Worm (Caenorhabditis elegans) whole organism, young adult: ENCODE data around the gene srbc-57.

Experiments
- F37B4.10 ChIP-seq: fragments of 200-800 bp; sonication (Bioruptor generic); IDR thresholded peaks from 2 replicates; pipeline ENCODE4 v1.3.6; 2022; ENCODE audit warnings: missing genetic modification characterization, missing compliant biosample characterization
- F49E8.2 ChIP-seq: sonication (generic microtip); optimal IDR thresholded peaks from 3 replicates; lab custom pipeline; 2017; ENCODE audit warnings: missing genetic modification characterization, mild to moderate bottlenecking, missing compliant biosample characterization, antibody characterized with exemption, moderate library complexity; ENCODE audit not compliant: insufficient read depth
- F55B11.4 ChIP-seq: sonication (generic microtip); optimal IDR thresholded peaks from 2 replicates; lab custom pipeline; 2016; ENCODE audit warnings: missing compliant biosample characterization, missing genetic modification characterization, borderline replicate concordance; ENCODE audit not compliant: insufficient read depth
- F57C9.4 ChIP-seq: sonication (generic microtip); optimal IDR thresholded peaks from 2 replicates; lab custom pipeline; 2017; ENCODE audit warnings: mild to moderate bottlenecking, missing genetic modification characterization, missing compliant biosample characterization
- Y53G8AR.9 ChIP-seq: fragments of 200-800 bp; sonication (Bioruptor generic); conservative IDR thresholded peaks from 2 replicates; pipeline ENCODE4 v1.3.6; 2022; ENCODE audit warnings: missing genetic modification reagents, missing genetic modification characterization, missing compliant biosample characterization
- ZK185.1 ChIP-seq: sonication (generic microtip); optimal IDR thresholded peaks from 2 replicates; lab custom pipeline; 2016; ENCODE audit warnings: mild to moderate bottlenecking, missing genetic modification characterization, missing compliant biosample characterization; ENCODE audit not compliant: poor library complexity, severe bottlenecking
- aptf-3 ChIP-seq: fragments of 200-800 bp; sonication (Bioruptor generic); IDR thresholded peaks from 2 replicates; pipeline ENCODE4 v1.3.6; 2022; ENCODE audit warnings: missing genetic modification characterization, missing compliant biosample characterization
- atf-7 ChIP-seq: sonication (generic microtip); optimal IDR thresholded peaks from 2 replicates; lab custom pipeline; 2017; ENCODE audit warnings: mild to moderate bottlenecking, missing genetic modification characterization, missing compliant biosample characterization
- cebp-1 ChIP-seq, 2 experiments: fragments of 200-800 bp in 1 of 2; sonication (Bioruptor generic) in 1 of 2; sonication (generic microtip) in 1 of 2; IDR thresholded peaks in 1 of 2; optimal IDR thresholded peaks in 1 of 2; 2 replicates each; pipeline versions ENCODE4 v1.3.6 to Lab custom; 2017 to 2022; ENCODE audit warnings: missing compliant biosample characterization in 2 of 2, missing genetic modification characterization in 2 of 2, mild to moderate bottlenecking in 1 of 2, missing genetic modification reagents in 1 of 2, moderate library complexity in 1 of 2
- ceh-58 ChIP-seq: fragments of 200-800 bp; sonication (Bioruptor generic); IDR thresholded peaks from 2 replicates; pipeline ENCODE4 v1.3.6; 2022; ENCODE audit warnings: missing genetic modification characterization, missing compliant biosample characterization
- ceh-79 ChIP-seq: sonication (generic microtip); optimal IDR thresholded peaks from 2 replicates; lab custom pipeline; 2017; ENCODE audit warnings: mild to moderate bottlenecking, missing genetic modification characterization, missing compliant biosample characterization
- dox-1 ChIP-seq: fragments of 200-800 bp; sonication (Bioruptor generic); IDR thresholded peaks from 2 replicates; pipeline ENCODE4 v1.3.6; 2022; ENCODE audit warnings: missing genetic modification reagents, missing genetic modification characterization, missing compliant biosample characterization
- dpl-1 ChIP-seq: fragments of 150-350 bp; optimal IDR thresholded peaks from 2 replicates; lab custom pipeline; 2014; ENCODE audit warnings: missing biosample characterization, missing genetic modification reagents, missing genetic modification characterization
- egl-44 ChIP-seq: fragments of 200-800 bp; sonication (Bioruptor generic); IDR thresholded peaks from 2 replicates; pipeline ENCODE4 v1.3.6; 2022; ENCODE audit warnings: missing genetic modification reagents, missing genetic modification characterization, missing compliant biosample characterization
- egrh-3 ChIP-seq: fragments of 200-800 bp; sonication (Bioruptor generic); IDR thresholded peaks from 2 replicates; pipeline ENCODE4 v1.3.6; 2022; ENCODE audit warnings: missing genetic modification reagents, missing genetic modification characterization, missing compliant biosample characterization
- hmg-1.2 ChIP-seq: fragments of 200-800 bp; sonication (Bioruptor generic); IDR thresholded peaks from 2 replicates; pipeline ENCODE4 v1.3.6; 2022; ENCODE audit warnings: missing genetic modification reagents, missing genetic modification characterization, missing compliant biosample characterization
- hsf-1 ChIP-seq: fragments of 200-800 bp; sonication (Bioruptor generic); IDR thresholded peaks from 2 replicates; pipeline ENCODE4 v1.3.6; 2022; ENCODE audit warnings: missing genetic modification reagents, missing genetic modification characterization, missing compliant biosample characterization
- lin-35 ChIP-seq, 3 experiments: fragments of 150-350 bp in 2 of 3; sonication (generic microtip) in 1 of 3; optimal IDR thresholded peaks; 2 replicates each; lab custom pipeline; 2014 to 2018; ENCODE audit warnings: missing biosample characterization in 3 of 3, missing genetic modification characterization in 3 of 3, missing genetic modification reagents in 3 of 3
- lsl-1 ChIP-seq: fragments of 200-800 bp; sonication (Bioruptor generic); optimal IDR thresholded peaks from 2 replicates; lab custom pipeline; 2018; ENCODE audit warnings: mild to moderate bottlenecking, missing genetic modification characterization, moderate library complexity, missing compliant biosample characterization
- nfya-1 ChIP-seq: sonication (generic microtip); optimal IDR thresholded peaks from 2 replicates; lab custom pipeline; 2017; ENCODE audit warnings: antibody characterized with exemption, missing compliant biosample characterization, missing genetic modification characterization, borderline replicate concordance; ENCODE audit not compliant: insufficient read depth
- nfya-2 ChIP-seq: fragments of 200-800 bp; sonication (Bioruptor generic); IDR thresholded peaks from 2 replicates; pipeline ENCODE4 v1.3.6; 2022; ENCODE audit warnings: missing genetic modification reagents, missing genetic modification characterization, missing compliant biosample characterization
- nfyb-1 ChIP-seq: fragments of 200-800 bp; sonication (Bioruptor generic); IDR thresholded peaks from 2 replicates; pipeline ENCODE4 v1.3.6; 2022; ENCODE audit warnings: missing genetic modification reagents, missing genetic modification characterization, missing compliant biosample characterization
- nhr-120 ChIP-seq: fragments of 200-800 bp; sonication (Bioruptor generic); IDR thresholded peaks from 2 replicates; pipeline ENCODE4 v1.3.6; 2022; ENCODE audit warnings: missing genetic modification characterization, missing compliant biosample characterization
- nhr-27 ChIP-seq: fragments of 200-800 bp; sonication (Bioruptor generic); optimal IDR thresholded peaks from 2 replicates; lab custom pipeline; 2018; ENCODE audit warnings: mild to moderate bottlenecking, missing genetic modification characterization, moderate library complexity, missing compliant biosample characterization
- nhr-80 ChIP-seq: sonication (generic microtip); optimal IDR thresholded peaks from 2 replicates; lab custom pipeline; 2016; ENCODE audit warnings: missing genetic modification characterization, missing compliant biosample characterization
- pbrm-1 ChIP-seq: fragments of 200-800 bp; sonication (Bioruptor generic); IDR thresholded peaks from 2 replicates; pipeline ENCODE4 v1.3.6; 2022; ENCODE audit warnings: missing genetic modification reagents, missing genetic modification characterization, missing compliant biosample characterization
- sea-2 ChIP-seq: fragments of 200-800 bp; sonication (Bioruptor generic); IDR thresholded peaks from 2 replicates; pipeline ENCODE4 v1.3.6; 2022; ENCODE audit warnings: missing genetic modification characterization, missing compliant biosample characterization
- snpc-1.3 ChIP-seq: sonication (generic microtip); optimal IDR thresholded peaks from 2 replicates; lab custom pipeline; 2017; ENCODE audit warnings: missing genetic modification characterization, mild to moderate bottlenecking, missing compliant biosample characterization, antibody characterized with exemption, moderate library complexity, missing genotype, missing genetic modification reagents; ENCODE audit not compliant: insufficient read depth
- sptf-2 ChIP-seq: fragments of 200-800 bp; sonication (Bioruptor generic); optimal IDR thresholded peaks from 2 replicates; lab custom pipeline; 2018; ENCODE audit warnings: mild to moderate bottlenecking, missing genetic modification characterization, missing compliant biosample characterization
- tbp1 ChIP-seq: fragments of 200-800 bp; sonication (Bioruptor generic); optimal IDR thresholded peaks from 2 replicates; lab custom pipeline; 2018; ENCODE audit warnings: mild to moderate bottlenecking, missing genetic modification characterization, missing compliant biosample characterization
- tbx-9 ChIP-seq: sonication (generic microtip); optimal IDR thresholded peaks from 2 replicates; lab custom pipeline; 2016; ENCODE audit warnings: borderline replicate concordance, missing genetic modification characterization, inconsistent platforms, missing compliant biosample characterization
- ztf-26 ChIP-seq: sonication (generic microtip); optimal IDR thresholded peaks from 2 replicates; lab custom pipeline; 2017; ENCODE audit warnings: missing genetic modification characterization, missing compliant biosample characterization
- ztf-3 ChIP-seq: fragments of 200-800 bp; sonication (Bioruptor generic); optimal IDR thresholded peaks from 2 replicates; lab custom pipeline; 2018; ENCODE audit warnings: mild to moderate bottlenecking, missing genetic modification characterization, missing compliant biosample characterization

The srbc-57 gene

DNA sequence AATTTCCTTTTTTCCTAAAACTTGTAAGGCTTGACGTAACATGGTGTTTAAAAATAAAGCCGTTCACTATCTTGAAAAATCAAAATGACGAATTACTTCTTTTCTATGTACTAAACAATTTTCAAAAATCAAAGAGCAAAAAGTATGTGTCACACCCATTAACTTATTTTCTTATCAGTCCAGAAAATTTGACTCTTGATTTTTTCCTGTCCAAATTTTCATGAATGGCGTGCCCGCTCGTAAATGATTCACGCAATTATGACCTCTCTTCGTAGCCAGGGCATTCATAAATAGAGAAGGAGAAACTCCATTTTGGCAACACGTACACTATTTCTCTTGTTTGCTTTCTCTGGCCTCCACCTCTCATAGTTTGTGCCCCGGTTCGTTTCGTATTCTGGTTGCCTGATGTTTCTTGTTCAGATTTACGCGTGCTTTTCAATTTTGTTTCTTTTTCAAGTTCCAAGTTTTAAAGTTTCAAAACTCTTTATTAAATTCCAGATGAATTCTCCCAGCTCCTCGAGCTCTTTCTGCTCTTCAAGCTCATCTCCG lies 9.4 kb upstream of the srbc-57 start, which contains the start of gene nhr-55:
Gene nhr-55 (plus strand): TSS at position 499 of the 549 bp plus-strand sequence.
- no peak for TF ChIP-seq cebp-1 (GFP tag; IDR thresholded peaks at IDR 0.05; lab: Robert Waterston, UW)
- TF ChIP-seq cebp-1 (tag; optimal IDR thresholded peaks at IDR 0.05; lab: Kevin White, UChicago): peak; percentile 3
- peak; percentile 63 for TF ChIP-seq nhr-80
- no peak for TF ChIP-seq lsl-1

DNA sequence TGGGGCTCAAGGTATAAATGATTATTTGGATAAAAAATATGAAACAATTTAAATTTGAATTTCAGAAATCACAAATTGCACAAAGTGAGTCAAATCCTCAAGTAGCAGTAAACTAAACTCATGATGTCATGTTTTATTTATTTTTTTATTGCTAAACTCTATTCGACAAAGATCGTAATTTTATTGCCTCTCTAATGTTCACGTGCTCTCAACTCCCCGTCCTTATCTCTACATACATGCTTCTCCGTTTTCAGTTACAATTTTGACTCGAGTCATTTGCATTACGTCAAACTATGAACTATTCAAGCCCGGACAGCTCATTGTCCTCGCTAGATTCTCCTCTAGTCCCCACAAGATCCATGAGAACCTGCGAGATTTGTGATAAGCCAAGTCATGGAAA lies 6.2 kb upstream of the srbc-57 start, which contains the start of gene nhr-99:
Gene nhr-99 (plus strand): TSS at position 263 of the 400 bp plus-strand sequence.
- TF ChIP-seq ZK185.1 (tag; lab: Kevin White, UChicago): no peak
- no peak for TF ChIP-seq F57C9.4 (tag; lab: Kevin White, UChicago)
- peak; percentile 46 for TF ChIP-seq atf-7 (tag; lab: Kevin White, UChicago)
- peak; percentile 59 for TF ChIP-seq nhr-80
- TF ChIP-seq tbx-9 (tag; lab: Kevin White, UChicago): no peak
- TF ChIP-seq, all 124 proteins: peak for 2

DNA sequence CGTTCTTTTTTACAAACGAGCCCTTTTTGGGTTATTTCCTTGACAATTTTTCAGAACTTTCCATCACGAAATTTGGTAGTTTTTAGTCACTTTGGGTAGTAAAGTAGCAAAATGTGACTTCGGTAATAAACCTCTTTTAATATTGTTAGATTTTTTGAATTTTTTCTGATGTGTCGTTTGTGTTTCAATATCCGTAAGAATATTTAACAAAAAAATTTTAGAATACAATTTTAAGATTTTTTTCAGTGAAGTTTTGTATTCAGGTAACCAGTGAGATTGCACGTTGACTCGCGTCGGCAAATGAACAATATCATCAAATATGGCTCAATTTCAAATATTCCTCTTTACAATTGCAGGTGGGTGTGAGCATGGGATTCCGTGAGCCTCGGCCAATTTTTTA lies 4.2 kb upstream of the srbc-57 start, which contains the start of gene srt-31:
Gene srt-31 (plus strand): TSS at position 301 of the 400 bp plus-strand sequence.
- TF ChIP-seq dox-1 (GFP tag; lab: Robert Waterston, UW) (no peak), nhr-27 (tag; lab: Kevin White, UChicago) (no peak), nfya-2 (GFP tag; lab: Robert Waterston, UW) (no peak), nfyb-1 (GFP tag; lab: Robert Waterston, UW) (no peak), F49E8.2 (tag; lab: Kevin White, UChicago) (no peak), F37B4.10 (GFP tag; lab: Robert Waterston, UW) (no peak), tbp1 (no peak), hsf-1 (no peak), egrh-3 (GFP tag; lab: Robert Waterston, UW) (no peak), dpl-1 (GFP tag; lab: Kevin White, UChicago) (no peak), nfya-1 (tag; lab: Kevin White, UChicago) (no peak), F55B11.4 (no peak), sptf-2 (GFP tag; lab: Kevin White, UChicago) (no peak), Y53G8AR.9 (GFP tag; lab: Robert Waterston, UW) (no peak)

DNA sequence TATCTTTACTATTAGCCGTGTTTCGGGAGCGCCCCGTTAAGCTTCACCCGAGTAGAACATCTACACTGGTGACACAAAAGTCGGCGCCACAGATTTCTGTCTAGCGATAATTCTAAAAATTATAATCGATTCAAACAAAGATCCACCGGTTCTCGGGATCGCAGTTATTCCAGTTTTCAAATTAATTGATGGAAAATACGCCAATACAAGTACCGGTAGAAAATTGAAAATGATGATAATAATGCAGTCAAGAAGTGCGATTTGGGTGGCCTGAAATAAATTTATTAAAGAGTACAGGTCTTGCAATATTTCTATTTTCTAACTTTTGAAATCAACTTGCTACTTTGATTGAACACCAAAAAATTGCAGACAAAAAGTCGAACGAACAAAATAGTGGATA lies 853 bp downstream of the srbc-57 start:
- TF ChIP-seq ceh-79 (tag; lab: Kevin White, UChicago) (no peak), ceh-58 (GFP tag; lab: Robert Waterston, UW) (no peak), lin-35 (GFP tag; optimal IDR thresholded peaks at IDR 0.05; lab: Kevin White, UChicago) (no peak), ztf-3 (GFP tag; lab: Kevin White, UChicago) (no peak), nhr-120 (GFP tag; lab: Robert Waterston, UW) (no peak), tbx-9 (tag; lab: Kevin White, UChicago) (no peak), aptf-3 (no peak), sea-2 (GFP tag; lab: Robert Waterston, UW) (no peak), pbrm-1 (GFP tag; lab: Robert Waterston, UW) (no peak), egl-44 (GFP tag; lab: Robert Waterston, UW) (no peak), hmg-1.2 (GFP tag; lab: Robert Waterston, UW) (no peak), ztf-26 (no peak), snpc-1.3 (tag; lab: Kevin White, UChicago) (no peak)
- TF ChIP-seq, all 124 proteins: peak for 0
